Worm (Caenorhabditis elegans) whole organism, L4 larva: ENCODE results near the gene hrde-2.

ENCODE experiments used
- D1046.2 ChIP-seq: fragments of 200-800 bp; sonication (Bioruptor generic); IDR thresholded peaks from 2 replicates; pipeline ENCODE4 v1.3.6; 2022; ENCODE audit warnings: missing genetic modification characterization, missing compliant biosample characterization
- T26A8.4 ChIP-seq: fragments of 200-800 bp; sonication (Bioruptor generic); IDR thresholded peaks from 2 replicates; pipeline ENCODE4 v1.3.6; 2022; ENCODE audit warnings: missing genetic modification characterization, missing compliant biosample characterization
- Y75B8A.6 ChIP-seq: fragments of 200-800 bp; sonication (Bioruptor generic); IDR thresholded peaks from 2 replicates; pipeline ENCODE4 v1.3.6; 2022; ENCODE audit warnings: missing genetic modification reagents, missing genetic modification characterization, missing compliant biosample characterization
- aha-1 ChIP-seq: fragments of 150-350 bp; peaks from one replicate; lab custom pipeline; 2014; ENCODE audit warnings: missing biosample characterization, missing genetic modification characterization
- aly-2 ChIP-seq: sonication (generic microtip); optimal IDR thresholded peaks from 2 replicates; lab custom pipeline; 2018; ENCODE audit warnings: missing biosample characterization, missing genetic modification characterization
- ceh-20 ChIP-seq: fragments of 200-800 bp; sonication (Bioruptor generic); IDR thresholded peaks from 2 replicates; pipeline ENCODE4 v1.3.6; 2022; ENCODE audit warnings: missing genetic modification reagents, missing genetic modification characterization, missing compliant biosample characterization
- cey-2 ChIP-seq: sonication (generic microtip); optimal IDR thresholded peaks from 3 replicates; lab custom pipeline; 2017; ENCODE audit warnings: missing genetic modification characterization, mild to moderate bottlenecking, missing compliant biosample characterization, antibody characterized with exemption, borderline replicate concordance; ENCODE audit not compliant: insufficient read depth
- daf-12 ChIP-seq: fragments of 150-350 bp; optimal IDR thresholded peaks from 2 replicates; lab custom pipeline; 2014; ENCODE audit warnings: missing biosample characterization, missing genetic modification reagents, missing genetic modification characterization
- daf-19 ChIP-seq: fragments of 200-800 bp; sonication (Bioruptor generic); conservative IDR thresholded peaks from 2 replicates; pipeline ENCODE4 v1.3.6; 2022; ENCODE audit warnings: missing genetic modification characterization, missing compliant biosample characterization
- duxl-1 ChIP-seq: sonication (generic microtip); optimal IDR thresholded peaks from 2 replicates; lab custom pipeline; 2016; ENCODE audit warnings: mild to moderate bottlenecking, missing genetic modification characterization, moderate library complexity, missing compliant biosample characterization; ENCODE audit not compliant: poor library complexity
- dve-1 ChIP-seq: sonication (generic microtip); optimal IDR thresholded peaks from 2 replicates; lab custom pipeline; 2017; ENCODE audit warnings: antibody characterized with exemption, mild to moderate bottlenecking, missing genetic modification characterization, missing compliant biosample characterization; ENCODE audit not compliant: insufficient read depth
- egl-43 ChIP-seq: fragments of 200-800 bp; sonication (Bioruptor generic); IDR thresholded peaks from 2 replicates; pipeline ENCODE4 v1.3.6; 2022; ENCODE audit warnings: missing genetic modification reagents, missing genetic modification characterization, missing compliant biosample characterization
- gei-8 ChIP-seq: fragments of 200-800 bp; sonication (Bioruptor generic); optimal IDR thresholded peaks from 2 replicates; lab custom pipeline; 2018; ENCODE audit warnings: mild to moderate bottlenecking, missing genetic modification characterization, missing compliant biosample characterization
- hif-1 ChIP-seq, 2 experiments: sonication (generic microtip); optimal IDR thresholded peaks; 2 replicates each; lab custom pipeline; 2016 to 2017; ENCODE audit warnings: missing compliant biosample characterization in 2 of 2, missing genetic modification characterization in 2 of 2, missing genetic modification reagents in 2 of 2, missing genotype in 2 of 2, mild to moderate bottlenecking in 1 of 2
- lin-15B ChIP-seq: fragments of 150-350 bp; sonication (generic microtip); optimal IDR thresholded peaks from 3 replicates; lab custom pipeline; 2014; ENCODE audit warnings: missing biosample characterization, missing genetic modification characterization
- mdl-1 ChIP-seq, 2 experiments: fragments of 150-350 bp in 1 of 2; sonication (generic microtip) in 1 of 2; optimal IDR thresholded peaks; 2 replicates each; lab custom pipeline; 2014 to 2017; ENCODE audit warnings: missing biosample characterization in 2 of 2, missing genetic modification characterization in 2 of 2
- mes-2 ChIP-seq: sonication (generic microtip); optimal IDR thresholded peaks from 2 replicates; lab custom pipeline; 2016; ENCODE audit warnings: missing genotype, mild to moderate bottlenecking, missing genetic modification characterization, missing compliant biosample characterization; ENCODE audit not compliant: poor library complexity, severe bottlenecking
- mxl-3 ChIP-seq: fragments of 200-800 bp; sonication (Bioruptor generic); optimal IDR thresholded peaks from 2 replicates; lab custom pipeline; 2018; ENCODE audit warnings: mild to moderate bottlenecking, missing genetic modification characterization, missing compliant biosample characterization
- nhr-28 ChIP-seq: fragments of 150-350 bp; optimal IDR thresholded peaks from 2 replicates; lab custom pipeline; 2014; ENCODE audit warnings: missing biosample characterization, missing genetic modification characterization
- nhr-41 ChIP-seq: fragments of 200-800 bp; sonication (Bioruptor generic); IDR thresholded peaks from 2 replicates; pipeline ENCODE4 v1.3.6; 2022; ENCODE audit warnings: missing genetic modification reagents, missing genetic modification characterization, missing compliant biosample characterization
- nhr-42 ChIP-seq: fragments of 200-800 bp; sonication (Bioruptor generic); IDR thresholded peaks from 2 replicates; pipeline ENCODE4 v1.3.6; 2022; ENCODE audit warnings: missing genetic modification characterization, missing compliant biosample characterization
- nhr-6 ChIP-seq: fragments of 150-350 bp; optimal IDR thresholded peaks from 2 replicates; lab custom pipeline; 2014; ENCODE audit warnings: missing biosample characterization, missing genetic modification characterization
- nhr-77 ChIP-seq: fragments of 150-350 bp; optimal IDR thresholded peaks from 2 replicates; lab custom pipeline; 2014; ENCODE audit warnings: missing biosample characterization, missing genetic modification characterization
- pha-4 ChIP-seq, 2 experiments: fragments of 150-350 bp in 1 of 2; fragments of 200-800 bp in 1 of 2; sonication (Bioruptor generic) in 1 of 2; IDR thresholded peaks in 1 of 2; optimal IDR thresholded peaks in 1 of 2; 2 replicates each; pipeline versions ENCODE4 v1.3.6 to Lab custom; 2014 to 2022; ENCODE audit warnings: missing genetic modification characterization in 2 of 2, missing genetic modification reagents in 2 of 2, missing biosample characterization in 1 of 2, missing compliant biosample characterization in 1 of 2
- pqm-1 ChIP-seq: sonication (generic microtip); optimal IDR thresholded peaks from 2 replicates; lab custom pipeline; 2017; ENCODE audit warnings: missing biosample characterization, missing genetic modification characterization
- sdz-12 ChIP-seq: fragments of 200-800 bp; sonication (Bioruptor generic); optimal IDR thresholded peaks from 2 replicates; lab custom pipeline; 2018; ENCODE audit warnings: mild to moderate bottlenecking, missing genetic modification characterization, missing compliant biosample characterization
- set-16 ChIP-seq: fragments of 200-800 bp; sonication (Bioruptor generic); IDR thresholded peaks from 2 replicates; pipeline ENCODE4 v1.3.6; 2022; ENCODE audit warnings: missing genetic modification reagents, missing genetic modification characterization, missing compliant biosample characterization
- spr-3 ChIP-seq: fragments of 200-800 bp; sonication (Bioruptor generic); optimal IDR thresholded peaks from 2 replicates; lab custom pipeline; 2018; ENCODE audit warnings: mild to moderate bottlenecking, missing genetic modification characterization, missing compliant biosample characterization
- tra-1 ChIP-seq: fragments of 200-800 bp; sonication (Bioruptor generic); IDR thresholded peaks from 2 replicates; pipeline ENCODE4 v1.3.6; 2022; ENCODE audit warnings: missing genetic modification reagents, missing genetic modification characterization, missing compliant biosample characterization
- unc-130 ChIP-seq: sonication (generic microtip); optimal IDR thresholded peaks from 2 replicates; lab custom pipeline; 2016; ENCODE audit warnings: missing genetic modification reagents, missing genetic modification characterization, missing compliant biosample characterization
- zfp-3 ChIP-seq: fragments of 200-800 bp; sonication (Bioruptor generic); conservative IDR thresholded peaks from 2 replicates; pipeline ENCODE4 v1.3.6; 2022; ENCODE audit warnings: missing genetic modification reagents, missing genetic modification characterization, missing compliant biosample characterization
- zip-11 ChIP-seq: fragments of 200-800 bp; sonication (Bioruptor generic); IDR thresholded peaks from 2 replicates; pipeline ENCODE4 v1.3.6; 2022; ENCODE audit warnings: missing genetic modification characterization, missing compliant biosample characterization

The hrde-2 gene

DNA sequence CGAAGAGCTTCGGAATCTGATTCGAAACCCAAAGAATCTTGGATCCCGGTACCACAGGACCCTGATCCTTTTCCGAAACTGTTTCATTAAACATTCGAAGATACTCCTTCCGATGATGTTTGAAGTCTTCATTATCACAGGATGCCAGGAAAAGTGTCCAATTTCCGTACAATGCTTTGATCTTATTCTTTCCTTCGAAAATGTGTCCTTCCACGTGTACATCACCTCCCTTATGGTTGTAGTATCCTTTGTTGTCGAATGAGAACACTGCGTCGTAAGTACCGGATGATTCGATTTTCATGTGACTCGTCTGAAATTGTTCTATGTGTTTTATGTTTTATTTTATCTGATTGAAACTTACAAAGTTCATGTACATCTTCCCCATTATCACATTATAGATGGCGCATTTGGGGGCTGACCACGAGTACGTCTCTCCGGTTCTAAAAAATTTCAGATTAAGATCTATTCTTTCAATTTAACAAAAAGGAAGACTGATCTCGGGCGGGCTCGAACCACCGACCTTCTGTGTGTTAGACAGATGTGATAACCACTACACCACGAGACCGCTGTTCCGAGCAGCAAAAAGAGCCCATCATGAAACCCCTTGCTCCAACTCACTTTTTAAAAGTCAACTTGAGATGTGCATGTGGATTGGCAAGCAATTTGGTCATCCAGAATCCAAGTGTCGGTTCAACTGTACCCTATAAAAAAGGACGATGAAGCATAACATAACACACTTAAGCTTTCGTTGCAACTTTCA is 7.8 kb downstream of the hrde-2 start (continued):
- TF ChIP-seq pha-4 (GFP tag; IDR thresholded peaks at IDR 0.05; lab: Robert Waterston, UW) (0 out of 2 replicates have a peak, but pooled peaks have one; percentile 33), pha-4 (tag; optimal IDR thresholded peaks at IDR 0.05; lab: Kevin White, UChicago) (no peak), tra-1 (no peak), zip-11 (GFP tag; lab: Robert Waterston, UW) (no peak), D1046.2 (no peak)

- TF ChIP-seq aha-1 (tag; lab: Kevin White, UChicago) (peak; percentile 90), nhr-77 (tag; lab: Kevin White, UChicago) (no peak)
Observed at ce11 chrV:15013328-15013727, 8.4 kb downstream of the hrde-2 start.

DNA sequence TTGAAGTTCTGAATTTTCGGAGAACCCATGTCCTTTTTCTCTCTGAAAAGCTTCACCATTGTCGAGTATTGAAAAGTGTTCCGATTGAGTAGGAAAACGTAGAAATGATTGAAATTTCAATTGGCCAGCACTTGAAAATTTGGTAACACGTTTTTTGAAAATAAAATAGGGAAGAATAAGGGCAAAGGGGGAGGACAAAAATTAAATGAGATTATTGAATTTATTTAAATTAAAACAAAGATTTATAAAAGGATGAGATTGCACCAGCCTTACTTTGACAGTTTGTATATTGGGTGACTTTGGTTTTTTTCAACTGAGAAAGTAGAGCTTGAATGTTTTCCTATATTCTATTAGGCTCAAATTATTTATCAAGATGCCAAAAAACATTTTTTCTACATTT is 9.3 kb downstream of the hrde-2 start, which contains the start of gene obr-2:
TSS of gene obr-2 (minus strand) at position 101 of the 400 bp plus-strand sequence.
- no peak for TF ChIP-seq set-16
- TF ChIP-seq daf-12 (tag; lab: Kevin White, UChicago): no peak
- no peak for TF ChIP-seq T26A8.4 (GFP tag; lab: Robert Waterston, UW)
- no peak for TF ChIP-seq pqm-1
- no peak for TF ChIP-seq nhr-41 (GFP tag; lab: Robert Waterston, UW)
- no peak for TF ChIP-seq ceh-20
- TF ChIP-seq nhr-42 (GFP tag; lab: Robert Waterston, UW): no peak
- TF ChIP-seq nhr-28 (tag; lab: Kevin White, UChicago): no peak
- TF ChIP-seq nhr-6 (tag; lab: Kevin White, UChicago): no peak
- no peak for TF ChIP-seq duxl-1 (tag; lab: Kevin White, UChicago)
- TF ChIP-seq aly-2 (tag; lab: Kevin White, UChicago): no peak
- TF ChIP-seq gei-8 (GFP tag; lab: Kevin White, UChicago): no peak
- no peak for TF ChIP-seq Y75B8A.6 (GFP tag; lab: Robert Waterston, UW)
- TF ChIP-seq cey-2 (tag; lab: Kevin White, UChicago): no peak
- TF ChIP-seq egl-43 (GFP tag; lab: Robert Waterston, UW): no peak
- TF ChIP-seq lin-15B (tag; lab: Kevin White, UChicago): no peak
- no peak for TF ChIP-seq sdz-12 (GFP tag; lab: Kevin White, UChicago)
- no peak for TF ChIP-seq zfp-3
- TF ChIP-seq, all 104 proteins: peak for 0

ce11 chrV:15015799-15016198 is 10.9 kb downstream of the hrde-2 start:
- TF ChIP-seq unc-130 (GFP tag; lab: Kevin White, UChicago) (no peak), aha-1 (tag; lab: Kevin White, UChicago) (peak; percentile 83), hif-1 (tag; optimal IDR thresholded peaks at IDR 0.05; lab: Kevin White, UChicago) (peak in 1 of 2 experiments; percentile 25)

ce11 chrV:15016795-15017429 is 12.0 kb downstream of the hrde-2 start:
- TF ChIP-seq spr-3 (GFP tag; lab: Kevin White, UChicago): no peak
- TF ChIP-seq nhr-6 (tag; lab: Kevin White, UChicago): peak; percentile 33
- TF ChIP-seq mxl-3 (GFP tag; lab: Kevin White, UChicago): peak; percentile 1
- no peak for TF ChIP-seq mes-2 (tag; lab: Kevin White, UChicago)
- TF ChIP-seq dve-1 (tag; lab: Kevin White, UChicago): no peak
- peak in 1 of 2 experiments; percentile 1 for TF ChIP-seq mdl-1 (tag; optimal IDR thresholded peaks at IDR 0.05; lab: Kevin White, UChicago)
- no peak for TF ChIP-seq daf-19 (GFP tag; lab: Robert Waterston, UW)
